Worm (Caenorhabditis elegans) whole organism, L4/young adult: ENCODE data around the gene toca-1.

Experiments
- W03F9.2 ChIP-seq: fragments of 150-350 bp; optimal IDR thresholded peaks from 2 replicates; lab custom pipeline; 2014; ENCODE audit warnings: missing biosample characterization, missing genetic modification characterization
- him-1 ChIP-seq: sonication (generic microtip); optimal IDR thresholded peaks from 2 replicates; lab custom pipeline; 2016; ENCODE audit warnings: missing genotype, missing genetic modification reagents, missing genetic modification characterization, missing compliant biosample characterization

DNA sequence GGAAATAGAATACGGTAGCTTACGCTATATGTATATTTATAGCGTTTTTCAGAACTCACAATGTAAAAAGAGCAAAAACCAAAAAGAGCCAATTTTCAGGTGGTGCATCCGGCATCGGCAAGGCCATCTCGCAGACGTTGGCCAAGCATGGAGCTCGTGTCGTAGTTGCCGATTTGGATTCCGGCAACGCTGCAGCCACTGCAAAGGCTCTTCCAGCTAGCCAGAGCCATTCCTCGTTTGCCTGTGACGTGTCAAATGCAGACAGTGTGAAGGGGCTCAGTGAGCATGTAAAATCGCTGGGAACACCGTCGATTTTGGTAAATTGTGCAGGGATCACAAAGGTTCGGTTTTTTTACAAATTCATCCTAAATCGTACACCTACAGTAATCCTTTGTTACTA is 34.2 kb downstream of the toca-1 start:
- TF ChIP-seq W03F9.2 (tag; lab: Kevin White, UChicago) (no peak), him-1 (no peak)
